Fruit fly (Drosophila melanogaster): ENCODE measurements around the gene AP-1-2beta.

DNA sequence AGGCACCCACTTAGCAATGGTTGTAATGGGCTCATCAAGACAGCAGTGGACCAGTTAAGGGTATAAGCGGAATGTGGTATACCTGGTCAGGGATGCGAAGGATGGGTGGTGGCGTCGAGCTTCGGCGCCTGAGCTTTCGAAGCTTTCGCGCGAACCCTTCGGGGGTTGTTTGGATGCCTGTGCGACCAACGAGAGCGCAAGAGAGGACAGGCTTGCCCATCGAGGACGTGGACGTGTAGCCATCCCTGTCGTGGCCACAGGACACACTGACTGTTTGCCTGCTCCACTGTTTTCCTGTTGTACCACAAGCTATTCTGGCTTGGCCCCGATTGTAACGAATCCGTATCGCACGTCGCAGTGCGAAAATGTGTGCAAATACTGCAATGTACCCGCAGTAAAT, 4.5 kb downstream of the AP-1-2beta start, which contains the start of gene CG14234:
- TF ChIP-seq CG7101 (tag; optimal IDR thresholded peaks at IDR 0.05) (no peak), ovo (GFP tag; optimal IDR thresholded peaks at IDR 0.05) (no peak), pad (GFP tag; optimal IDR thresholded peaks at IDR 0.05) (no peak), CG33017 (tag; optimal IDR thresholded peaks at IDR 0.05) (no peak), tj (GFP tag; optimal IDR thresholded peaks at IDR 0.05) (no peak), cnc (optimal IDR thresholded peaks at IDR 0.05) (no peak), CG11617 (GFP tag; optimal IDR thresholded peaks at IDR 0.05) (no peak), cic (GFP tag; optimal IDR thresholded peaks at IDR 0.05) (no peak), kay (GFP tag; ENCODE audit: borderline replicate concordance) (no peak), CG7045 (GFP tag; optimal IDR thresholded peaks at IDR 0.05) (no peak), Hr96 (GFP tag; optimal IDR thresholded peaks at IDR 0.05) (no peak)
